Fruit fly (Drosophila melanogaster) whole organism, embryonic: ENCODE measurements around the gene SerRS.

Experiments used
- Atf-2 ChIP-seq: fragments of 200-800 bp; sonication (Bioruptor generic); optimal IDR thresholded peaks from 2 replicates; lab custom pipeline; 2016; ENCODE audit warnings: missing biosample characterization, missing genetic modification characterization
- B-H2 ChIP-seq: fragments of 200-800 bp; sonication (Bioruptor generic); optimal IDR thresholded peaks from 2 replicates; lab custom pipeline; 2018; ENCODE audit warnings: missing biosample characterization, mild to moderate bottlenecking, missing genetic modification characterization
- CG1024 ChIP-seq: fragments of 200-800 bp; sonication (Bioruptor generic); IDR thresholded peaks from 2 replicates; pipeline ENCODE4 v1.3.6; 2022; ENCODE audit warnings: missing biosample characterization, missing genetic modification characterization
- CG10959 ChIP-seq: fragments of 200-800 bp; sonication (Bioruptor generic); IDR thresholded peaks from 2 replicates; pipeline ENCODE4 v1.3.6; 2022; ENCODE audit warnings: missing biosample characterization, missing genetic modification characterization
- CG12104 ChIP-seq: fragments of 200-800 bp; sonication (Bioruptor generic); optimal IDR thresholded peaks from 3 replicates; lab custom pipeline; 2016; ENCODE audit warnings: missing biosample characterization, missing genetic modification characterization
- CG12219 ChIP-seq: fragments of 200-800 bp; sonication (Bioruptor generic); optimal IDR thresholded peaks from 3 replicates; lab custom pipeline; 2018; ENCODE audit warnings: missing biosample characterization, mild to moderate bottlenecking, missing genetic modification characterization
- CG13123 ChIP-seq: fragments of 200-800 bp; sonication (Bioruptor generic); optimal IDR thresholded peaks from 2 replicates; lab custom pipeline; 2016; ENCODE audit warnings: missing biosample characterization, missing genetic modification characterization
- CG13894 ChIP-seq: fragments of 200-800 bp; sonication (Bioruptor generic); optimal IDR thresholded peaks from 3 replicates; lab custom pipeline; 2018; ENCODE audit warnings: missing biosample characterization, mild to moderate bottlenecking, missing genetic modification characterization, moderate library complexity
- CG16779 ChIP-seq: fragments of 200-800 bp; sonication (Bioruptor generic); IDR thresholded peaks from 2 replicates; pipeline ENCODE4 v1.3.6; 2022; ENCODE audit warnings: missing biosample characterization, missing genetic modification characterization
- CG18476 ChIP-seq: fragments of 200-800 bp; sonication (Bioruptor generic); optimal IDR thresholded peaks from 2 replicates; lab custom pipeline; 2016; ENCODE audit warnings: missing biosample characterization, mild to moderate bottlenecking, missing genetic modification characterization
- CG18764 ChIP-seq: fragments of 200-800 bp; sonication (Bioruptor generic); optimal IDR thresholded peaks from 3 replicates; lab custom pipeline; 2016; ENCODE audit warnings: missing biosample characterization, missing genetic modification characterization
- CG2889 ChIP-seq: fragments of 200-800 bp; sonication (Bioruptor generic); IDR thresholded peaks from 3 replicates; pipeline ENCODE4 v1.3.6; 2022; ENCODE audit warnings: missing biosample characterization, missing genetic modification characterization
- CG31388 ChIP-seq: fragments of 200-800 bp; sonication (Bioruptor generic); optimal IDR thresholded peaks from 2 replicates; lab custom pipeline; 2016; ENCODE audit warnings: missing biosample characterization, missing genetic modification characterization
- CG32772 ChIP-seq: fragments of 200-800 bp; sonication (Bioruptor generic); IDR thresholded peaks from 2 replicates; pipeline ENCODE4 v1.3.6; 2022; ENCODE audit warnings: missing biosample characterization, missing genetic modification characterization
- CG34224 ChIP-seq: fragments of 200-800 bp; sonication (Bioruptor generic); IDR thresholded peaks from 3 replicates; pipeline ENCODE4 v1.3.6; 2022; ENCODE audit warnings: missing biosample characterization, missing genetic modification characterization; ENCODE audit not compliant: partially characterized antibody
- CG5180 ChIP-seq: fragments of 200-800 bp; sonication (Bioruptor generic); optimal IDR thresholded peaks from 3 replicates; lab custom pipeline; 2017; ENCODE audit warnings: missing biosample characterization, missing genetic modification characterization, mild to moderate bottlenecking, moderate library complexity, missing genetic modification reagents
- CG7745 ChIP-seq: fragments of 200-800 bp; sonication (Bioruptor generic); optimal IDR thresholded peaks from 2 replicates; lab custom pipeline; 2018; ENCODE audit warnings: missing biosample characterization, mild to moderate bottlenecking, missing genetic modification characterization, moderate library complexity
- CG8281 ChIP-seq: fragments of 200-800 bp; sonication (Bioruptor generic); optimal IDR thresholded peaks from 2 replicates; lab custom pipeline; 2018; ENCODE audit warnings: missing biosample characterization, mild to moderate bottlenecking, missing genetic modification characterization, moderate library complexity
- CG9215 ChIP-seq: fragments of 200-800 bp; sonication (Bioruptor generic); IDR thresholded peaks from 2 replicates; pipeline ENCODE4 v1.3.6; 2022; ENCODE audit warnings: missing biosample characterization, missing genetic modification characterization
- CG9797 ChIP-seq: fragments of 200-800 bp; sonication (Bioruptor generic); optimal IDR thresholded peaks from 3 replicates; lab custom pipeline; 2018; ENCODE audit warnings: missing biosample characterization, mild to moderate bottlenecking, missing genetic modification characterization
- CG9932 ChIP-seq: fragments of 200-800 bp; sonication (Bioruptor generic); IDR thresholded peaks from 2 replicates; pipeline ENCODE4 v1.3.6; 2022; ENCODE audit warnings: missing biosample characterization, missing genetic modification characterization
- Dek ChIP-seq: fragments of 200-800 bp; sonication (Bioruptor generic); optimal IDR thresholded peaks from 3 replicates; lab custom pipeline; 2019; ENCODE audit warnings: missing biosample characterization, mild to moderate bottlenecking, missing genetic modification characterization, moderate library complexity
- Fer2 ChIP-seq: fragments of 200-800 bp; sonication (Bioruptor generic); optimal IDR thresholded peaks from 2 replicates; lab custom pipeline; 2018; ENCODE audit warnings: missing biosample characterization, mild to moderate bottlenecking, missing genetic modification characterization, moderate library complexity
- HLHmδ ChIP-seq: fragments of 200-800 bp; sonication (Bioruptor generic); optimal IDR thresholded peaks from 2 replicates; lab custom pipeline; 2018; ENCODE audit warnings: missing biosample characterization, mild to moderate bottlenecking, missing genetic modification characterization, moderate library complexity
- Hey ChIP-seq: fragments of 200-800 bp; sonication (Bioruptor generic); optimal IDR thresholded peaks from 3 replicates; lab custom pipeline; 2018; ENCODE audit warnings: missing biosample characterization, mild to moderate bottlenecking, missing genetic modification characterization
- HmgD ChIP-seq: fragments of 200-800 bp; sonication (Bioruptor generic); optimal IDR thresholded peaks from 3 replicates; lab custom pipeline; 2016; ENCODE audit warnings: missing biosample characterization, missing genetic modification characterization
- Hmr ChIP-seq: fragments of 200-800 bp; sonication (Bioruptor generic); optimal IDR thresholded peaks from 3 replicates; lab custom pipeline; 2017; ENCODE audit warnings: mild to moderate bottlenecking, missing biosample characterization, missing genetic modification reagents, missing genetic modification characterization
- Nf-YC ChIP-seq: fragments of 200-800 bp; optimal IDR thresholded peaks from 3 replicates; lab custom pipeline; 2019; ENCODE audit warnings: missing biosample characterization, mild to moderate bottlenecking, missing genetic modification characterization, moderate library complexity
- Oaz ChIP-seq: fragments of 200-800 bp; sonication (Bioruptor generic); IDR thresholded peaks from 2 replicates; pipeline ENCODE4 v1.3.6; 2022; ENCODE audit warnings: missing biosample characterization, missing genetic modification characterization
- PHDP ChIP-seq: fragments of 200-800 bp; sonication (Bioruptor generic); optimal IDR thresholded peaks from 3 replicates; lab custom pipeline; 2018; ENCODE audit warnings: missing biosample characterization, mild to moderate bottlenecking, missing genetic modification characterization, moderate library complexity
- Rfx ChIP-seq: fragments of 200-800 bp; sonication (Bioruptor generic); IDR thresholded peaks from 2 replicates; pipeline ENCODE4 v1.3.6; 2022; ENCODE audit warnings: missing biosample characterization, missing genetic modification characterization
- Scr ChIP-seq: fragments of 200-800 bp; sonication (Bioruptor generic); IDR thresholded peaks from 2 replicates; pipeline ENCODE4 v1.3.6; 2022; ENCODE audit warnings: missing biosample characterization, missing genetic modification characterization; ENCODE audit not compliant: partially characterized antibody
- Sox100B ChIP-seq: fragments of 200-800 bp; sonication (Bioruptor generic); optimal IDR thresholded peaks from 3 replicates; lab custom pipeline; 2018; ENCODE audit warnings: missing biosample characterization, mild to moderate bottlenecking, missing genetic modification characterization
- Sry-β ChIP-seq: fragments of 200-800 bp; sonication (Bioruptor generic); optimal IDR thresholded peaks from 2 replicates; lab custom pipeline; 2018; ENCODE audit warnings: missing biosample characterization, mild to moderate bottlenecking, missing genetic modification characterization, moderate library complexity
- Ssrp ChIP-seq: fragments of 200-800 bp; sonication (Bioruptor generic); optimal IDR thresholded peaks from 2 replicates; lab custom pipeline; 2018; ENCODE audit warnings: missing biosample characterization, mild to moderate bottlenecking, missing genetic modification characterization, moderate library complexity
- Vsx1 ChIP-seq: fragments of 200-800 bp; sonication (Bioruptor generic); optimal IDR thresholded peaks from 2 replicates; lab custom pipeline; 2017; ENCODE audit warnings: missing biosample characterization, mild to moderate bottlenecking, missing genetic modification characterization, missing genetic modification reagents
- abd-A ChIP-seq: fragments of 200-800 bp; sonication (Bioruptor generic); optimal IDR thresholded peaks from 3 replicates; lab custom pipeline; 2019; ENCODE audit warnings: missing biosample characterization, mild to moderate bottlenecking, missing genetic modification characterization, moderate library complexity
- amos ChIP-seq: fragments of 200-800 bp; sonication (Bioruptor generic); IDR thresholded peaks from 2 replicates; pipeline ENCODE4 v1.3.6; 2022; ENCODE audit warnings: missing biosample characterization, missing genetic modification characterization; ENCODE audit not compliant: partially characterized antibody
- bab2 ChIP-seq: fragments of 200-800 bp; sonication (Bioruptor generic); optimal IDR thresholded peaks from 2 replicates; lab custom pipeline; 2016; ENCODE audit warnings: missing biosample characterization, missing genetic modification characterization
- cato ChIP-seq: fragments of 200-800 bp; sonication (Bioruptor generic); optimal IDR thresholded peaks from 2 replicates; lab custom pipeline; 2016; ENCODE audit warnings: missing biosample characterization, missing genetic modification characterization, borderline replicate concordance
- dmrt99B ChIP-seq: fragments of 200-800 bp; sonication (Bioruptor generic); optimal IDR thresholded peaks from 2 replicates; lab custom pipeline; 2018; ENCODE audit warnings: missing biosample characterization, mild to moderate bottlenecking, missing genetic modification characterization, moderate library complexity
- dpn ChIP-seq, 2 experiments: fragments of 200-800 bp; sonication (Bioruptor generic); optimal IDR thresholded peaks; 3 replicates each; lab custom pipeline; 2016; ENCODE audit warnings: missing biosample characterization in 2 of 2, missing genetic modification characterization in 2 of 2
- pb ChIP-seq: fragments of 200-800 bp; sonication (Bioruptor generic); optimal IDR thresholded peaks from 3 replicates; lab custom pipeline; 2016; ENCODE audit warnings: missing biosample characterization, missing genetic modification characterization
- rib ChIP-seq: fragments of 200-800 bp; sonication (Bioruptor generic); IDR thresholded peaks from 2 replicates; pipeline ENCODE4 v1.3.6; 2022; ENCODE audit warnings: missing biosample characterization, missing genetic modification characterization
- sisA ChIP-seq: fragments of 200-800 bp; sonication (Bioruptor generic); IDR thresholded peaks from 2 replicates; pipeline ENCODE4 v1.3.6; 2022; ENCODE audit warnings: missing biosample characterization, missing genetic modification characterization
- slbo ChIP-seq: fragments of 200-800 bp; sonication (Bioruptor generic); IDR thresholded peaks from 2 replicates; pipeline ENCODE4 v1.3.6; 2022; ENCODE audit warnings: missing biosample characterization, missing genetic modification characterization
- slou ChIP-seq: fragments of 200-800 bp; sonication (Bioruptor generic); optimal IDR thresholded peaks from 3 replicates; lab custom pipeline; 2016; ENCODE audit warnings: missing biosample characterization, missing genetic modification characterization
- slp2 ChIP-seq: fragments of 200-800 bp; sonication (Bioruptor generic); optimal IDR thresholded peaks from 2 replicates; lab custom pipeline; 2016; ENCODE audit warnings: missing biosample characterization, missing genetic modification characterization
- wdn ChIP-seq: fragments of 200-800 bp; sonication (Bioruptor generic); IDR thresholded peaks from 2 replicates; pipeline ENCODE4 v1.3.6; 2022; ENCODE audit warnings: missing biosample characterization, missing genetic modification characterization
- yki ChIP-seq: fragments of >200 bp; optimal IDR thresholded peaks from 3 replicates; lab custom pipeline; 2018

SerRS gene

DNA sequence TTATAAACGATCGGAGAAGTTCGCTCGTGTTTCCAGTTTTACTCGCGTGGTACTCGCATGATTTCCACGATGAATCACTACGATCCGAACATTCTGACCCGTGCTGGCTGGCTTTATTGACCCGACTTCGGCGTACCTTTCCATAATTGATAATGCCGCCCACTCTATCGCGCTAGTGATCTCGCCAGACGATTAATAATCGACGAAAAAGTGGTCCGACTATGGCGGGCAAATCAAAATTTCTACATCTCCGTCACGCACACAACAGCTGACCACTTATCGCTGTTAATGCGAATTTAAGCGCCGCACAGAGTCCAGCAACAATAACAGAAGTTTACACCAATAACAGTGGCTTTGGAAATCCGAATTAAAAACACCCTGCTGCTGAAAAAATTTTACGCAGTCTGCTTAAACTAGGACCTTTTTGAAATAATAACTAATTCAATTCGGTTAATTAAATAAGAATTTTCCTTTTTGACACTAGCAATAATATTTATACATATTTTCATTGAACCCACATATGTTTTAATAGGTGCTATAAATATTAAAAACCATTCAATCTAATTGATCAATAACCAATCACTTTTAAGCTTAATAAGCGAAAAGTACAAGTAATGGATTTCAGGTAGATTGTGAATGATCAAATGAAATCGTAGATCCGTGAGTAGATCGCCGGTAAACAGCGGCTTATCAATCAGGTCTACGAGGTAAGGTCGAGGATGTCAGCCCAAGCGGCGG, 18.7 kb upstream of the SerRS start (continued):
- TF ChIP-seq CG5180 (GFP tag; lab: Kevin White, UChicago) (no peak), HmgD (GFP tag; lab: Kevin White, UChicago) (no peak), CG18476 (GFP tag; lab: Kevin White, UChicago) (peak; percentile 57), CG7745 (tag; lab: Kevin White, UChicago) (no peak), CG13123 (GFP tag; lab: Kevin White, UChicago) (no peak), dmrt99B (tag; lab: Kevin White, UChicago) (peak; percentile 59), Fer2 (tag; lab: Kevin White, UChicago) (no peak), Atf-2 (GFP tag; lab: Kevin White, UChicago) (peak; percentile 33), CG10959 (GFP tag; lab: Robert Waterston, UW) (no peak), CG9797 (GFP tag; lab: Kevin White, UChicago) (no peak), Nf-YC (tag; lab: Kevin White, UChicago) (no peak), Dek (tag; lab: Kevin White, UChicago) (peak; percentile 28), Hmr (peak; percentile 60), Sry-β (no peak), CG18764 (GFP tag; lab: Kevin White, UChicago) (no peak), cato (GFP tag; lab: Kevin White, UChicago) (no peak), slou (peak; percentile 13), CG12219 (GFP tag; lab: Kevin White, UChicago) (no peak), HLHmδ (GFP tag; lab: Kevin White, UChicago) (no peak), CG8281 (tag; lab: Kevin White, UChicago) (peak; percentile 12), CG16779 (GFP tag; lab: Robert Waterston, UW) (no peak), Oaz (GFP tag; lab: Robert Waterston, UW) (no peak), Vsx1 (GFP tag; lab: Kevin White, UChicago) (no peak), Hey (no peak), wdn (GFP tag; lab: Robert Waterston, UW) (no peak), CG32772 (GFP tag; lab: Robert Waterston, UW) (no peak), yki (lab: Kevin White, UChicago) (no peak), Ssrp (peak; percentile 33), CG13894 (tag; lab: Kevin White, UChicago) (no peak), Sox100B (GFP tag; lab: Kevin White, UChicago) (no peak), B-H2 (GFP tag; lab: Kevin White, UChicago) (no peak), bab2 (GFP tag; lab: Kevin White, UChicago) (peak; percentile 25), slbo (GFP tag; lab: Robert Waterston, UW) (peak; percentile 67), PHDP (tag; lab: Kevin White, UChicago) (no peak), CG9932 (GFP tag; lab: Robert Waterston, UW) (peak; percentile 55; the same call in 1 of the 2 replicates), rib (GFP tag; lab: Robert Waterston, UW) (no peak), slp2 (no peak), CG34224 (GFP tag; lab: Robert Waterston, UW) (peak; percentile 24; the same call in 1 of the 3 replicates), dpn (GFP tag; optimal IDR thresholded peaks at IDR 0.05; lab: Kevin White, UChicago) (peak in 1 of 2 experiments; percentile 19), pb (no peak), CG31388 (GFP tag; lab: Kevin White, UChicago) (no peak), sisA (GFP tag; lab: Robert Waterston, UW) (no peak), abd-A (tag; lab: Kevin White, UChicago) (no peak), Scr (GFP tag; lab: Robert Waterston, UW) (peak; percentile 60), Rfx (GFP tag; lab: Robert Waterston, UW) (peak; percentile 66; the same call in 1 of the 2 replicates), amos (peak; percentile 56; the same call in 1 of the 2 replicates), CG12104 (peak; percentile 45), CG9215 (GFP tag; lab: Robert Waterston, UW) (no peak), CG2889 (GFP tag; lab: Robert Waterston, UW) (no peak), CG1024 (GFP tag; lab: Robert Waterston, UW) (no peak)
